Worm (Caenorhabditis elegans): ENCODE data around the gene F13H8.6.

Gene F13H8.6

ce11 chrII:6320655-6321388 is 34.1 kb upstream of the F13H8.6 start, which contains the start of gene efr-3 (continued):
- TF ChIP-seq ceh-8 (GFP tag; optimal IDR thresholded peaks at IDR 0.05) (no peak), tlp-1 (tag; optimal IDR thresholded peaks at IDR 0.05) (no peak), C04F5.9 (tag; optimal IDR thresholded peaks at IDR 0.05) (no peak), ztf-11 (tag; optimal IDR thresholded peaks at IDR 0.05) (no peak), fkh-10 (GFP tag; optimal IDR thresholded peaks at IDR 0.05) (no peak), ztf-4 (tag; optimal IDR thresholded peaks at IDR 0.05) (no peak), unc-30 (tag; optimal IDR thresholded peaks at IDR 0.05) (no peak), nhr-71 (tag; optimal IDR thresholded peaks at IDR 0.05) (peak; percentile 60), snpc-4 (tag; optimal IDR thresholded peaks at IDR 0.05) (peak; percentile 24), hlh-17 (GFP tag; optimal IDR thresholded peaks at IDR 0.05; ENCODE audit: borderline replicate concordance) (no peak), zag-1 (tag; optimal IDR thresholded peaks at IDR 0.05) (no peak), mef-2 (tag; optimal IDR thresholded peaks at IDR 0.05) (no peak), swsn-7 (tag; optimal IDR thresholded peaks at IDR 0.05) (peak; percentile 21), pag-3 (tag; optimal IDR thresholded peaks at IDR 0.05; ENCODE audit: borderline replicate concordance, insufficient read depth) (no peak), nhr-84 (tag; optimal IDR thresholded peaks at IDR 0.05) (no peak), unc-62 (GFP tag; optimal IDR thresholded peaks at IDR 0.05) (no peak), mep-1 (tag; optimal IDR thresholded peaks at IDR 0.05) (peak; percentile 62), nhr-11 (tag; optimal IDR thresholded peaks at IDR 0.05) (peak; percentile 18), nhr-90 (tag; optimal IDR thresholded peaks at IDR 0.05; ENCODE audit: poor library complexity) (peak; percentile 21)

ce11 chrII:6311888-6312287 is 25.1 kb upstream of the F13H8.6 start:
- TF ChIP-seq skn-1 (tag; optimal IDR thresholded peaks at IDR 0.05) (no peak), efl-1 (optimal IDR thresholded peaks at IDR 0.05) (no peak), efl-1 (GFP tag; optimal IDR thresholded peaks at IDR 0.05 in 1 of 2) (peak in 1 of 2 experiments; percentile 55)

- TF ChIP-seq lin-14 (GFP tag; optimal IDR thresholded peaks at IDR 0.05) (peak; percentile 7), fkh-10 (GFP tag; optimal IDR thresholded peaks at IDR 0.05) (peak; percentile 46), mab-9 (GFP tag; IDR thresholded peaks at IDR 0.05) (no peak), fkh-8 (tag; optimal IDR thresholded peaks at IDR 0.05) (peak; percentile 69), ztf-11 (tag; optimal IDR thresholded peaks at IDR 0.05) (no peak), nhr-47 (tag; optimal IDR thresholded peaks at IDR 0.05) (peak; percentile 10), nhr-71 (tag; optimal IDR thresholded peaks at IDR 0.05) (peak; percentile 51), pax-3 (tag; optimal IDR thresholded peaks at IDR 0.05) (peak; percentile 21)
Measured at ce11 chrII:6311459-6311858, 24.7 kb upstream of the F13H8.6 start.

DNA sequence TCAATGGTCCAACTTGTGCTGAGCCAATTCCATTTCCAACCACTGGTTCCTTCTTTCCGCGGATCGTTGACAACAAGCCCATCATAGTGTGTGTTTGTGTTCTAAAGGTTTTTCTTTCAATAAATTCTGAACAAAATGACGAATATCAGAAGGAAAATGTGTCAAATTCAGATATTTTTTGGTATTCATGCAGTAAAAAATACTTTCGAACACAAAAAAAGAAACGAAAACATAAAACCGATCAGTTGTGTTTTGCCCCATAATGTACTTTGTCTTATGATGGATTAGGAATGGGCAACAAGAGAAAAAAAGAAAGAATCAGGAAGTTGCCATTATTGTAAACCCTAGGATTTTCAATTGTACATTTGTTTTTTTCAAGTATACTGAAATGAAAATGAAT is 22.4 kb upstream of the F13H8.6 start, which contains the start of gene glb-10:
Gene glb-10 (minus strand): TSS at position 101 of the 400 bp plus-strand sequence.
- TF ChIP-seq vab-15 (tag; optimal IDR thresholded peaks at IDR 0.05) = no peak

- no peak for TF ChIP-seq lir-3 (tag; optimal IDR thresholded peaks at IDR 0.05; ENCODE audit: poor library complexity)
- TF ChIP-seq efl-1 (optimal IDR thresholded peaks at IDR 0.05) = no peak
- no peak for TF ChIP-seq efl-1 (GFP tag; optimal IDR thresholded peaks at IDR 0.05 in 1 of 2)
- TF ChIP-seq ets-5 (GFP tag; IDR thresholded peaks at IDR 0.05) = no peak
- no peak for TF ChIP-seq unc-130 (tag; optimal IDR thresholded peaks at IDR 0.05)
- no peak for TF ChIP-seq rnt-1 (tag; optimal IDR thresholded peaks at IDR 0.05)
- no peak for TF ChIP-seq pax-3 (tag; optimal IDR thresholded peaks at IDR 0.05)
- no peak for TF ChIP-seq ceh-88 (GFP tag; IDR thresholded peaks at IDR 0.05)
- TF ChIP-seq nhr-47 (tag; optimal IDR thresholded peaks at IDR 0.05) = no peak
- no peak for TF ChIP-seq egl-27 (tag; optimal IDR thresholded peaks at IDR 0.05)
- no peak for TF ChIP-seq aly-2 (tag; optimal IDR thresholded peaks at IDR 0.05)
- no peak for TF ChIP-seq mef-2 (tag; optimal IDR thresholded peaks at IDR 0.05)
- TF ChIP-seq blmp-1 (tag; optimal IDR thresholded peaks at IDR 0.05) = no peak
- no peak for TF ChIP-seq ceh-8 (GFP tag; optimal IDR thresholded peaks at IDR 0.05)
- no peak for TF ChIP-seq ces-1 (GFP tag; optimal IDR thresholded peaks at IDR 0.05)
- TF ChIP-seq grh-1 (GFP tag; IDR thresholded peaks at IDR 0.05) = no peak
- no peak for TF ChIP-seq nhr-85 (tag)
Measured at ce11 chrII:6306125-6306524, 19.4 kb upstream of the F13H8.6 start, which contains the start of gene C29F5.8. TSS of gene C29F5.8 (plus strand) at chrII:6306425.
